Fruit fly (Drosophila melanogaster) Kc167 (cell line): ENCODE measurements around the gene Galphaf.

Experiments
- Myc ChIP-seq: fragments of >200 bp; optimal IDR thresholded peaks from 2 replicates; lab custom pipeline; 2017; ENCODE audit warnings: missing external identifiers
- Sin3A ChIP-seq: fragments of >200 bp; optimal IDR thresholded peaks from 2 replicates; lab custom pipeline; 2018; ENCODE audit warnings: missing external identifiers
- h ChIP-seq: fragments of >200 bp; optimal IDR thresholded peaks from 3 replicates; lab custom pipeline; 2018; ENCODE audit warnings: missing external identifiers
- insv ChIP-seq: fragments of >200 bp; optimal IDR thresholded peaks from 3 replicates; lab custom pipeline; 2018; ENCODE audit warnings: missing external identifiers
- psq ChIP-seq: fragments of >200 bp; optimal IDR thresholded peaks from 2 replicates; lab custom pipeline; 2017; ENCODE audit warnings: missing external identifiers
- ttk ChIP-seq: sonication (Bioruptor generic); optimal IDR thresholded peaks from 2 replicates; lab custom pipeline; 2017; ENCODE audit warnings: missing external identifiers

DNA sequence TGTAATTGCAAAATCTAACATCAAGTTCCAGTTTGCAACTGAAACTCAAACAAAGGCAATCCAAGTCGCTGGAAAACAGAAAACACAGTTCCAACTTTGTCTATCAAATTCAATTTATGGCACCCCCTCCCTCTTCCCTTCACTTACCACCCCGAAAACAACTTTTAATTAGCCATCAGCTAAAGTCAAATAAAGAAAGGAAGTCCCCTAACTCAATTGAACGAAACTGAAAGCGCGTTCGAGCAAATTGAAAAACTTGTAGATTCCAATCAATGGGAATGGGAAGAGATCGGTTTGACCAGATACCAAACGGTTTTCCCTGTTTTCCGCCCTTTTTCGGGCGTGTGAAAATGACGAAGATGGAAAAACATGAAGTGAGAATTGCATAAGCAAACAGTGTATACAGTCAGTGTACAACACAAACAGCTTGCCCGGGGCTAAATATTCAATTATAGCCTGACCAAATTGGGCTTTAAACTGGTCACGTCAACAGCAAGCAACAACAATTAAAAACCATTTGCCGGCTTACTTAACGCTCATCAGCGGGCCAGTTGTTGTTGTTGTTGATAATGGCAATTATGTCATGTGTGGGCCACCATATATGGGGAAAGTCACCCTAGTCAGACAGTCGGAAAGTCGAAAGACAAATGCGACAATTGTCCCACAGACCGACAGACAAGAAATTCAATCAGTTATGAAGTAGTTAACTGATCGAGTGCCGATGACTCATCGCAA, 31.7 kb upstream of the Galphaf start:
- TF ChIP-seq psq (lab: Kevin White, UChicago) (no peak), Sin3A (lab: Kevin White, UChicago) (no peak), ttk (lab: Kevin White, UChicago) (no peak), Myc (lab: Kevin White, UChicago) (no peak), insv (lab: Kevin White, UChicago) (no peak), h (lab: Kevin White, UChicago) (no peak)
